Worm (Caenorhabditis elegans) whole organism, L2 larva: Measurements from ENCODE around the gene Y49F6B.8.
"Not testable (repeated sequence)": the region's sequence is repeated elsewhere in the genome, so short reads cannot be mapped to it uniquely, and the experiment has no call there.

Experiments used
- C34F6.9 ChIP-seq: fragments of 150-350 bp; optimal IDR thresholded peaks from 2 replicates; lab custom pipeline; 2014; ENCODE audit warnings: missing biosample characterization, missing genetic modification characterization
- F13H6.1 ChIP-seq: sonication (generic microtip); optimal IDR thresholded peaks from 2 replicates; lab custom pipeline; 2016; ENCODE audit warnings: missing genetic modification characterization, missing compliant biosample characterization
- R02D3.7 ChIP-seq: fragments of 150-350 bp; optimal IDR thresholded peaks from 2 replicates; lab custom pipeline; 2014; ENCODE audit warnings: missing biosample characterization, missing genetic modification characterization
- Y55F3AM.14 ChIP-seq: fragments of 200-800 bp; sonication (Bioruptor generic); optimal IDR thresholded peaks from 2 replicates; lab custom pipeline; 2018; ENCODE audit warnings: mild to moderate bottlenecking, missing genetic modification characterization, missing compliant biosample characterization
- ZK546.5 ChIP-seq: sonication (generic microtip); optimal IDR thresholded peaks from 2 replicates; lab custom pipeline; 2017; ENCODE audit warnings: missing biosample characterization, missing genetic modification characterization
- alr-1 ChIP-seq: fragments of 150-350 bp; optimal IDR thresholded peaks from 2 replicates; lab custom pipeline; 2014; ENCODE audit warnings: missing biosample characterization, missing genetic modification characterization
- aly-2 ChIP-seq: fragments of 150-350 bp; optimal IDR thresholded peaks from 2 replicates; lab custom pipeline; 2014; ENCODE audit warnings: missing biosample characterization, missing genetic modification characterization
- ama-1 ChIP-seq: fragments of 150-350 bp; optimal IDR thresholded peaks from 2 replicates; lab custom pipeline; 2018; ENCODE audit warnings: inconsistent platforms
- ceh-16 ChIP-seq: fragments of 150-350 bp; optimal IDR thresholded peaks from 2 replicates; lab custom pipeline; 2014; ENCODE audit warnings: missing biosample characterization, missing genetic modification characterization
- ceh-82 ChIP-seq: fragments of 150-350 bp; optimal IDR thresholded peaks from 2 replicates; lab custom pipeline; 2014; ENCODE audit warnings: missing biosample characterization, missing genetic modification characterization
- dmd-4 ChIP-seq: sonication (generic microtip); optimal IDR thresholded peaks from 2 replicates; lab custom pipeline; 2017; ENCODE audit warnings: missing biosample characterization, missing genetic modification characterization
- elt-1 ChIP-seq: fragments of 150-350 bp; optimal IDR thresholded peaks from 2 replicates; lab custom pipeline; 2014; ENCODE audit warnings: missing biosample characterization, missing genetic modification characterization
- elt-3 ChIP-seq: sonication (generic microtip); optimal IDR thresholded peaks from 2 replicates; lab custom pipeline; 2017; ENCODE audit warnings: missing biosample characterization, missing genetic modification characterization
- fos-1 ChIP-seq: fragments of 150-350 bp; optimal IDR thresholded peaks from 2 replicates; lab custom pipeline; 2014; ENCODE audit warnings: missing biosample characterization, missing genetic modification characterization
- gmeb-1 ChIP-seq: fragments of 150-350 bp; optimal IDR thresholded peaks from 2 replicates; lab custom pipeline; 2014; ENCODE audit warnings: missing biosample characterization, missing genetic modification characterization
- lin-11 ChIP-seq: fragments of 150-350 bp; sonication (generic microtip); optimal IDR thresholded peaks from 2 replicates; lab custom pipeline; 2014; ENCODE audit warnings: missing biosample characterization, missing genetic modification characterization, inconsistent platforms, mixed read lengths
- lin-13 ChIP-seq: fragments of 150-350 bp; optimal IDR thresholded peaks from 2 replicates; lab custom pipeline; 2014; ENCODE audit warnings: missing biosample characterization, missing genetic modification reagents, missing genetic modification characterization
- lin-39 ChIP-seq: fragments of 150-350 bp; optimal IDR thresholded peaks from 2 replicates; lab custom pipeline; 2014; ENCODE audit warnings: missing biosample characterization, missing genetic modification reagents, missing genetic modification characterization
- lsy-2 ChIP-seq, 2 experiments: fragments of 150-350 bp in 1 of 2; sonication (generic microtip) in 1 of 2; optimal IDR thresholded peaks; 2 replicates each; lab custom pipeline; 2014 to 2017; ENCODE audit warnings: missing biosample characterization in 2 of 2, missing genetic modification characterization in 2 of 2
- mab-5 ChIP-seq: fragments of 150-350 bp; optimal IDR thresholded peaks from 2 replicates; lab custom pipeline; 2014; ENCODE audit warnings: missing biosample characterization, missing genetic modification characterization
- mbf-1 ChIP-seq: sonication (generic microtip); optimal IDR thresholded peaks from 2 replicates; lab custom pipeline; 2017; ENCODE audit warnings: missing biosample characterization, missing genetic modification characterization
- mdl-1 ChIP-seq, 2 experiments: fragments of 150-350 bp in 1 of 2; sonication (generic microtip) in 1 of 2; optimal IDR thresholded peaks; 2 replicates each; lab custom pipeline; 2017; ENCODE audit warnings: missing biosample characterization in 2 of 2, missing genetic modification characterization in 2 of 2
- nhr-10 ChIP-seq: sonication (generic microtip); optimal IDR thresholded peaks from 2 replicates; lab custom pipeline; 2017; ENCODE audit warnings: missing biosample characterization, missing genetic modification characterization
- nhr-11 ChIP-seq: fragments of 150-350 bp; optimal IDR thresholded peaks from 2 replicates; lab custom pipeline; 2014; ENCODE audit warnings: missing biosample characterization, missing genetic modification characterization
- nhr-12 ChIP-seq: fragments of 150-350 bp; optimal IDR thresholded peaks from 2 replicates; lab custom pipeline; 2014; ENCODE audit warnings: missing biosample characterization, missing genetic modification characterization
- nhr-129 ChIP-seq: fragments of 150-350 bp; optimal IDR thresholded peaks from 2 replicates; lab custom pipeline; 2014; ENCODE audit warnings: missing biosample characterization, missing genetic modification characterization
- nhr-21 ChIP-seq: fragments of 150-350 bp; optimal IDR thresholded peaks from 2 replicates; lab custom pipeline; 2014; ENCODE audit warnings: missing biosample characterization, missing genetic modification characterization
- nhr-23 ChIP-seq: fragments of 150-350 bp; optimal IDR thresholded peaks from 2 replicates; lab custom pipeline; 2014; ENCODE audit warnings: missing biosample characterization, missing genetic modification reagents, missing genetic modification characterization
- nhr-237 ChIP-seq: fragments of 150-350 bp; optimal IDR thresholded peaks from 2 replicates; lab custom pipeline; 2014; ENCODE audit warnings: missing biosample characterization, missing genetic modification characterization
- nhr-25 ChIP-seq: fragments of 150-350 bp; sonication (generic microtip); optimal IDR thresholded peaks from 3 replicates; lab custom pipeline; 2014; ENCODE audit warnings: missing biosample characterization, missing genetic modification characterization
- nhr-77 ChIP-seq: fragments of 150-350 bp; optimal IDR thresholded peaks from 2 replicates; lab custom pipeline; 2014; ENCODE audit warnings: missing biosample characterization, missing genetic modification characterization
- peb-1 ChIP-seq: fragments of 150-350 bp; optimal IDR thresholded peaks from 2 replicates; lab custom pipeline; 2014; ENCODE audit warnings: missing biosample characterization, missing genetic modification characterization
- skn-1 ChIP-seq: sonication (generic microtip); optimal IDR thresholded peaks from 2 replicates; lab custom pipeline; 2017; ENCODE audit warnings: missing biosample characterization, missing genetic modification characterization
- sma-3 ChIP-seq: sonication (generic microtip); optimal IDR thresholded peaks from 2 replicates; lab custom pipeline; 2016; ENCODE audit warnings: missing genetic modification reagents, missing genetic modification characterization, missing compliant biosample characterization
- sma-9 ChIP-seq, 2 experiments: fragments of 150-350 bp in 1 of 2; sonication (generic microtip) in 1 of 2; optimal IDR thresholded peaks; 2 replicates each; lab custom pipeline; 2014 to 2016; ENCODE audit warnings: missing genetic modification characterization in 2 of 2, mild to moderate bottlenecking in 1 of 2, missing biosample characterization in 1 of 2, missing compliant biosample characterization in 1 of 2, missing genetic modification reagents in 1 of 2, moderate library complexity in 1 of 2
- snpc-4 ChIP-seq: fragments of 150-350 bp; optimal IDR thresholded peaks from 2 replicates; lab custom pipeline; 2014; ENCODE audit warnings: missing biosample characterization, missing genetic modification characterization
- unc-39 ChIP-seq: fragments of 150-350 bp; optimal IDR thresholded peaks from 2 replicates; lab custom pipeline; 2014; ENCODE audit warnings: missing biosample characterization, missing genetic modification characterization
- unc-55 ChIP-seq: fragments of 150-350 bp; sonication (generic microtip); optimal IDR thresholded peaks from 3 replicates; lab custom pipeline; 2014; ENCODE audit warnings: missing biosample characterization, missing genetic modification reagents, missing genetic modification characterization
- zag-1 ChIP-seq: fragments of 150-350 bp; optimal IDR thresholded peaks from 2 replicates; lab custom pipeline; 2014; ENCODE audit warnings: missing biosample characterization, missing genetic modification characterization
- ztf-1 ChIP-seq: fragments of 200-800 bp; sonication (Bioruptor generic); conservative IDR thresholded peaks from 2 replicates; pipeline ENCODE4 v1.3.6; 2022; ENCODE audit warnings: missing genetic modification characterization, missing compliant biosample characterization
- ztf-11 ChIP-seq: sonication (generic microtip); optimal IDR thresholded peaks from 2 replicates; lab custom pipeline; 2017; ENCODE audit warnings: missing biosample characterization, missing genetic modification characterization
- ztf-4 ChIP-seq: fragments of 150-350 bp; optimal IDR thresholded peaks from 2 replicates; lab custom pipeline; 2014; ENCODE audit warnings: missing biosample characterization, missing genetic modification characterization

Gene Y49F6B.8

ce11 chrII:3502011-3502410, 20.5 kb upstream of the Y49F6B.8 start:
- no peak for TF ChIP-seq nhr-237 (tag; lab: Kevin White, UChicago)
- TF ChIP-seq dmd-4 (tag; lab: Kevin White, UChicago): no peak
- TF ChIP-seq alr-1 (tag; lab: Kevin White, UChicago): no peak
- no peak for TF ChIP-seq ceh-82 (tag; lab: Kevin White, UChicago)
- no peak for TF ChIP-seq C34F6.9 (tag; lab: Kevin White, UChicago)
- no peak for TF ChIP-seq ztf-11 (tag; lab: Kevin White, UChicago)
- TF ChIP-seq F13H6.1 (tag; lab: Kevin White, UChicago): no peak
- no peak for TF ChIP-seq ztf-1 (GFP tag; lab: Robert Waterston, UW)

- TF ChIP-seq lin-11 (tag; lab: Kevin White, UChicago): no peak
- no peak for TF ChIP-seq sma-3 (GFP tag; lab: Kevin White, UChicago)
- TF ChIP-seq, all 48 proteins: peak for 0
These were observed 18.9 kb upstream of the Y49F6B.8 start for ce11 chrII:3500373-3500772.

ce11 chrII:3499386-3499785, 17.9 kb upstream of the Y49F6B.8 start, which contains the start of gene Y49F6B.9:
Gene Y49F6B.9, minus strand, starts transcription at chrII:3499387.
- TF ChIP-seq mdl-1 (tag; optimal IDR thresholded peaks at IDR 0.05; lab: Kevin White, UChicago) (no peak), Y55F3AM.14 (no peak), lin-11 (tag; lab: Kevin White, UChicago) (no peak), unc-39 (tag; lab: Kevin White, UChicago) (no peak), ceh-82 (tag; lab: Kevin White, UChicago) (no peak), elt-3 (no peak), nhr-11 (no peak), nhr-23 (tag; lab: Kevin White, UChicago) (no peak)
- TF ChIP-seq, all 48 proteins: peak for 0

ce11 chrII:3490797-3491196, 9.3 kb upstream of the Y49F6B.8 start, which contains the start of gene fbxb-112:
Gene fbxb-112, plus strand, starts transcription at chrII:3491097.
- not testable (repeated sequence) for TF ChIP-seq ceh-82 (tag; lab: Kevin White, UChicago); aly-2 (tag; lab: Kevin White, UChicago); ztf-1 (GFP tag; lab: Robert Waterston, UW)

- TF ChIP-seq lsy-2 (tag; optimal IDR thresholded peaks at IDR 0.05; lab: Kevin White, UChicago): peak in 1 of 2 experiments; percentile 37
- no peak for TF ChIP-seq ZK546.5
- no peak for TF ChIP-seq gmeb-1 (tag; lab: Kevin White, UChicago)
- TF ChIP-seq unc-39 (tag; lab: Kevin White, UChicago): no peak
- no peak for TF ChIP-seq ceh-82 (tag; lab: Kevin White, UChicago)
- TF ChIP-seq sma-9 (GFP tag; optimal IDR thresholded peaks at IDR 0.05; lab: Kevin White, UChicago): no peak
- TF ChIP-seq sma-9 (tag; optimal IDR thresholded peaks at IDR 0.05; lab: Kevin White, UChicago): no peak
- TF ChIP-seq mbf-1 (tag; lab: Kevin White, UChicago): no peak
- TF ChIP-seq nhr-129 (tag; lab: Kevin White, UChicago): no peak
- no peak for TF ChIP-seq nhr-77 (tag; lab: Kevin White, UChicago)
- TF ChIP-seq mdl-1 (tag; optimal IDR thresholded peaks at IDR 0.05; lab: Kevin White, UChicago): no peak
- no peak for TF ChIP-seq elt-3
- no peak for TF ChIP-seq ztf-1 (GFP tag; lab: Robert Waterston, UW)
- TF ChIP-seq lin-13: peak; percentile 74
- peak; percentile 79 for TF ChIP-seq unc-55 (GFP tag; lab: Kevin White, UChicago)
- no peak for TF ChIP-seq aly-2 (tag; lab: Kevin White, UChicago)
- no peak for TF ChIP-seq R02D3.7 (tag; lab: Kevin White, UChicago)
- TF ChIP-seq ama-1: no peak
- peak; percentile 27 for TF ChIP-seq mab-5 (tag; lab: Kevin White, UChicago)
- TF ChIP-seq ztf-4 (tag; lab: Kevin White, UChicago): no peak
- TF ChIP-seq nhr-21 (tag; lab: Kevin White, UChicago): no peak
- no peak for TF ChIP-seq snpc-4 (tag; lab: Kevin White, UChicago)
- peak; percentile 53 for TF ChIP-seq sma-3 (GFP tag; lab: Kevin White, UChicago)
- TF ChIP-seq C34F6.9 (tag; lab: Kevin White, UChicago): peak; percentile 67
- no peak for TF ChIP-seq zag-1 (tag; lab: Kevin White, UChicago)
- no peak for TF ChIP-seq Y55F3AM.14
- TF ChIP-seq fos-1 (tag; lab: Kevin White, UChicago): no peak
- no peak for TF ChIP-seq nhr-10 (tag; lab: Kevin White, UChicago)
- TF ChIP-seq elt-1 (tag; lab: Kevin White, UChicago): no peak
- TF ChIP-seq lin-39 (tag; lab: Kevin White, UChicago): no peak
- TF ChIP-seq ceh-16 (tag; lab: Kevin White, UChicago): no peak
- TF ChIP-seq F13H6.1 (tag; lab: Kevin White, UChicago): peak; percentile 41
- TF ChIP-seq nhr-25: no peak
- no peak for TF ChIP-seq peb-1
- no peak for TF ChIP-seq nhr-23 (tag; lab: Kevin White, UChicago)
- TF ChIP-seq nhr-12 (tag; lab: Kevin White, UChicago): no peak
- TF ChIP-seq skn-1 (tag; lab: Kevin White, UChicago): no peak
- TF ChIP-seq nhr-237 (tag; lab: Kevin White, UChicago): no peak
- no peak for TF ChIP-seq ztf-11 (tag; lab: Kevin White, UChicago)
- TF ChIP-seq, all 48 proteins: peak for 7
These were observed 747 bp upstream of the Y49F6B.8 start, which contains the start of gene smu-2 for ce11 chrII:3482231-3482630. Gene smu-2, plus strand, starts transcription at chrII:3482408.
